Worm (Caenorhabditis elegans) whole organism, early embryonic: ENCODE measurements around the gene Y43F8B.2.

Experiments used
- B0310.2 ChIP-seq: sonication (generic microtip); optimal IDR thresholded peaks from 2 replicates; lab custom pipeline; 2016; ENCODE audit warnings: mild to moderate bottlenecking, missing genetic modification characterization, missing compliant biosample characterization
- F13C5.2 ChIP-seq: sonication (generic microtip); optimal IDR thresholded peaks from 2 replicates; lab custom pipeline; 2017; ENCODE audit warnings: mild to moderate bottlenecking, missing genetic modification characterization, inconsistent platforms, missing compliant biosample characterization
- aly-1 ChIP-seq: sonication (generic microtip); optimal IDR thresholded peaks from 2 replicates; lab custom pipeline; 2016; ENCODE audit warnings: missing genetic modification characterization, missing compliant biosample characterization
- ceh-13 ChIP-seq: fragments of 200-800 bp; sonication (Bioruptor generic); optimal IDR thresholded peaks from 2 replicates; lab custom pipeline; 2018; ENCODE audit warnings: mild to moderate bottlenecking, missing genetic modification characterization, missing compliant biosample characterization
- ceh-36 ChIP-seq: sonication (generic microtip); optimal IDR thresholded peaks from 2 replicates; lab custom pipeline; 2016; ENCODE audit warnings: missing genetic modification characterization, inconsistent platforms, missing compliant biosample characterization
- ets-7 ChIP-seq: sonication (generic microtip); optimal IDR thresholded peaks from 2 replicates; lab custom pipeline; 2016; ENCODE audit warnings: missing genotype, missing genetic modification characterization, missing compliant biosample characterization
- flt-1 ChIP-seq: fragments of 200-800 bp; sonication (Bioruptor generic); IDR thresholded peaks from 2 replicates; pipeline ENCODE4 v1.3.6; 2022; ENCODE audit warnings: missing genetic modification characterization, missing compliant biosample characterization
- hmbx-1 ChIP-seq: sonication (generic microtip); optimal IDR thresholded peaks from 2 replicates; lab custom pipeline; 2016; ENCODE audit warnings: mild to moderate bottlenecking, missing genetic modification characterization, missing compliant biosample characterization
- hmg-4 ChIP-seq: fragments of 200-800 bp; sonication (Bioruptor generic); optimal IDR thresholded peaks from 2 replicates; lab custom pipeline; 2018; ENCODE audit warnings: mild to moderate bottlenecking, missing genetic modification characterization, missing compliant biosample characterization
- hnd-1 ChIP-seq: sonication (generic microtip); optimal IDR thresholded peaks from 2 replicates; lab custom pipeline; 2016; ENCODE audit warnings: missing genetic modification characterization, missing compliant biosample characterization
- pes-1 ChIP-seq: fragments of 200-800 bp; sonication (Bioruptor generic); IDR thresholded peaks from 2 replicates; pipeline ENCODE4 v1.3.6; 2022; ENCODE audit warnings: missing genetic modification reagents, missing genetic modification characterization, missing compliant biosample characterization
- scrt-1 ChIP-seq: fragments of 200-800 bp; sonication (Bioruptor generic); IDR thresholded peaks from 2 replicates; pipeline ENCODE4 v1.3.6; 2022; ENCODE audit warnings: missing genetic modification characterization, missing compliant biosample characterization
- tbx-11 ChIP-seq: fragments of 200-800 bp; sonication (Bioruptor generic); IDR thresholded peaks from 2 replicates; pipeline ENCODE4 v1.3.6; 2022; ENCODE audit warnings: missing genetic modification characterization, missing compliant biosample characterization
- tbx-37 ChIP-seq: fragments of 200-800 bp; sonication (Bioruptor generic); conservative IDR thresholded peaks from 2 replicates; pipeline ENCODE4 v1.3.6; 2022; ENCODE audit warnings: missing genetic modification reagents, missing genetic modification characterization, missing compliant biosample characterization
- tra-4 ChIP-seq: sonication (generic microtip); optimal IDR thresholded peaks from 2 replicates; lab custom pipeline; 2017; ENCODE audit warnings: missing genetic modification characterization, missing compliant biosample characterization

The Y43F8B.2 gene

ce11 chrV:19473842-19474514 is 58.9 kb downstream of the Y43F8B.2 start, which contains the start of gene Y43F8B.10:
Gene Y43F8B.10 (plus strand): TSS chrV:19474464.
- TF ChIP-seq tbx-37 (GFP tag; lab: Robert Waterston, UW) (no peak), scrt-1 (GFP tag; lab: Robert Waterston, UW) (no peak), hmbx-1 (no peak), ceh-13 (GFP tag; lab: Kevin White, UChicago) (no peak), hnd-1 (tag; lab: Kevin White, UChicago) (no peak), hmg-4 (GFP tag; lab: Kevin White, UChicago) (no peak), pes-1 (no peak), aly-1 (tag; lab: Kevin White, UChicago) (no peak), F13C5.2 (tag; lab: Kevin White, UChicago) (no peak), tra-4 (tag; lab: Kevin White, UChicago) (no peak), ceh-36 (tag; lab: Kevin White, UChicago) (no peak), B0310.2 (tag; lab: Kevin White, UChicago) (no peak), tbx-11 (GFP tag; lab: Robert Waterston, UW) (no peak)

- TF ChIP-seq tbx-11 (GFP tag; lab: Robert Waterston, UW) (no peak), flt-1 (GFP tag; lab: Robert Waterston, UW) (no peak), hmg-4 (GFP tag; lab: Kevin White, UChicago) (no peak), ceh-36 (tag; lab: Kevin White, UChicago) (no peak), scrt-1 (GFP tag; lab: Robert Waterston, UW) (no peak), aly-1 (tag; lab: Kevin White, UChicago) (no peak), F13C5.2 (tag; lab: Kevin White, UChicago) (no peak), ceh-13 (GFP tag; lab: Kevin White, UChicago) (no peak), pes-1 (no peak), hnd-1 (tag; lab: Kevin White, UChicago) (no peak), ets-7 (tag; lab: Kevin White, UChicago) (no peak), B0310.2 (tag; lab: Kevin White, UChicago) (no peak)
Observed at ce11 chrV:19470385-19470784, 62.5 kb downstream of the Y43F8B.2 start, which contains the start of gene Y43F8B.11. Gene Y43F8B.11 (plus strand): TSS chrV:19470685.
